Fruit fly (Drosophila melanogaster): ENCODE results near the gene Kdsr.

The Kdsr gene

dm6 chr3R:25277112-25277511 lies 14.8 kb upstream of the Kdsr start, which contains the start of gene CG10513:
TSS of gene CG10513 (minus strand) at chr3R:25277212.
- TF ChIP-seq CG15710 (tag; optimal IDR thresholded peaks at IDR 0.05) (no peak), CG32121 (GFP tag; IDR thresholded peaks at IDR 0.05) (no peak), CG4496 (GFP tag; IDR thresholded peaks at IDR 0.05) (no peak)

DNA sequence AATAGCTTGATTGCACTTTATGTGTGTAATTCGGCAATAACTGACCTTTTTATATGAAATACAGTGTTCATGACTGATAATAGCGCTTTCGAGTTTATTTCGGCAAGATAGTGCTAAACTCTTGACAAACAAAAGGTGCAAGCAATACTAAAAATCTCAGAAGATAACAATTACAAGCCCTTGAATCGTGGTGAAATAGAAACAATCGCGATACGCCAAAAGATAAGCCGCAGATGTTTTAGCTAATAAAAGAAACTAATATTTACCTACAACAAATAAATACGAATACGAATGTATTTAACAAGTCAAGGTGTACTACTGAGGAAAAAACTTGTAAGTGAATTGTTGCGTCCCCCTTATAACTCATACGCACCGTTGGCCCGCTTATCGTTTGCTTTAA lies 13.0 kb upstream of the Kdsr start:
- TF ChIP-seq CG32121 (GFP tag; IDR thresholded peaks at IDR 0.05) (no peak), fd96Ca (GFP tag; IDR thresholded peaks at IDR 0.05) (no peak), CG8301 (tag; optimal IDR thresholded peaks at IDR 0.05) (no peak), D1 (tag; optimal IDR thresholded peaks at IDR 0.05) (no peak), Ets98B (GFP tag; IDR thresholded peaks at IDR 0.05) (no peak), CG15710 (tag; optimal IDR thresholded peaks at IDR 0.05) (no peak), Pif1A (GFP tag; optimal IDR thresholded peaks at IDR 0.05) (no peak), CG34367 (tag; optimal IDR thresholded peaks at IDR 0.05) (no peak), CG4496 (GFP tag; IDR thresholded peaks at IDR 0.05) (no peak), CG12605 (GFP tag; IDR thresholded peaks at IDR 0.05) (no peak), CG10348 (GFP tag; IDR thresholded peaks at IDR 0.05) (no peak), CG17806 (tag; optimal IDR thresholded peaks at IDR 0.05) (no peak), Pif1B (GFP tag; optimal IDR thresholded peaks at IDR 0.05) (no peak), Snoo (tag; optimal IDR thresholded peaks at IDR 0.05) (no peak), EcR (GFP tag; optimal IDR thresholded peaks at IDR 0.05) (no peak), CG14655 (GFP tag; optimal IDR thresholded peaks at IDR 0.05) (no peak), rn (GFP tag; IDR thresholded peaks at IDR 0.05) (no peak), CG13204 (GFP tag; optimal IDR thresholded peaks at IDR 0.05) (no peak), gl (tag; optimal IDR thresholded peaks at IDR 0.05) (no peak)

DNA sequence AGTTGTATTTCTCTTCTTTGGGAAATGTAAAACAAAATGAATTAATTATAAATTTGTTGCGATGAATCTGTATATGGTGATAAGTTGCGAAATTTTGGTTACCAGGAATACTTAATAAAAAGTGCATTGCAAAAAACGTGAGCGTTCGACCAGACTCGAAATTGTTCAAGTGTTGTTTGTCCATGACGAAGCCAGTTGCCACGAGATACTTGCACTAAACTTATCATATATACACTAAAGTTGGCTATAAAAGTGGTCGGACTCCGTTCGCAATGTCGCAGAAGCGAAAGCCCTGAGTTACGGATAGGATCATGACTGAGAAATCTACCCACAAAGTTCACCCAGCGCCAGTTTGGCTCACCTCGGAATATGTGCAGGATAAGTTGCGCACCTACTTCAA lies 11.2 kb upstream of the Kdsr start, which contains the start of gene CG11878:
Gene CG11878 (plus strand): TSS at position 301 of the 400 bp plus-strand sequence.
- no peak for TF ChIP-seq CG15710 (tag; optimal IDR thresholded peaks at IDR 0.05)
- no peak for TF ChIP-seq CG17806 (tag; optimal IDR thresholded peaks at IDR 0.05)
- no peak for TF ChIP-seq CG13204 (GFP tag; optimal IDR thresholded peaks at IDR 0.05)
- TF ChIP-seq Ets98B (GFP tag; IDR thresholded peaks at IDR 0.05), result no peak
- no peak for TF ChIP-seq gl (tag; optimal IDR thresholded peaks at IDR 0.05)
- no peak for TF ChIP-seq CG8159 (tag; optimal IDR thresholded peaks at IDR 0.05)
- no peak for TF ChIP-seq D1 (tag; optimal IDR thresholded peaks at IDR 0.05)
- no peak for TF ChIP-seq fd96Ca (GFP tag; IDR thresholded peaks at IDR 0.05)
- no peak for TF ChIP-seq CG4496 (GFP tag; IDR thresholded peaks at IDR 0.05)
- TF ChIP-seq EcR (GFP tag; optimal IDR thresholded peaks at IDR 0.05), result no peak
- no peak for TF ChIP-seq CG34367 (tag; optimal IDR thresholded peaks at IDR 0.05)
- TF ChIP-seq Snoo (tag; optimal IDR thresholded peaks at IDR 0.05), result no peak
- no peak for TF ChIP-seq CG12605 (GFP tag; IDR thresholded peaks at IDR 0.05)
- no peak for TF ChIP-seq CG14655 (GFP tag; optimal IDR thresholded peaks at IDR 0.05)
- no peak for TF ChIP-seq CG10348 (GFP tag; IDR thresholded peaks at IDR 0.05)
- no peak for TF ChIP-seq CG32121 (GFP tag; IDR thresholded peaks at IDR 0.05)
- no peak for TF ChIP-seq CG8301 (tag; optimal IDR thresholded peaks at IDR 0.05)
- TF ChIP-seq Pif1B (GFP tag; optimal IDR thresholded peaks at IDR 0.05), result no peak

DNA sequence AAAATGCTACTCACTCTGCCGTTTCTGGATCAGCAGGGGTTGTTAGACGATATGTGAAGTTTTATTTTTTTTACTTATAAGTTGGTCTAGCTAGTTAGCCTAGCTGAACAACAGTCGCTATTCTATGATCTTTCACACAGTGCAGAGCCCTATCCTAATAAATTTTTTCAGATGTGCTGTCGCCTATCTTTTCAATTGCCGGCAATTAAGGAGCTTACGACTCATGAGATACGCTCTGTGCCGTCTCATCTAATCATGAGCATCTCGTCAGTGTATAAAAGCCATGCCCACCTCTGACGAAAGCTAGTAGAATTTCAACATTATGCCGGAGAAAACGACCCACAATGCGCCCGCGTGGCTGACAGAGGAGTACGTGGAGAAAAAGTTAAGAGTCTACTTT lies 7.6 kb upstream of the Kdsr start, which contains the start of the genes CG11889 and CG11891:
Gene CG11889 (plus strand): TSS at position 301 of the 400 bp plus-strand sequence.
Gene CG11891 (plus strand): TSS at position 301 of the 400 bp plus-strand sequence.
- TF ChIP-seq CG15710 (tag; optimal IDR thresholded peaks at IDR 0.05) (no peak), EcR (GFP tag; optimal IDR thresholded peaks at IDR 0.05) (no peak), CG8159 (tag; optimal IDR thresholded peaks at IDR 0.05) (no peak), CG32121 (GFP tag; IDR thresholded peaks at IDR 0.05) (no peak), Pif1B (GFP tag; optimal IDR thresholded peaks at IDR 0.05) (no peak), rn (GFP tag; IDR thresholded peaks at IDR 0.05) (no peak), Ets98B (GFP tag; IDR thresholded peaks at IDR 0.05) (no peak), CG8301 (tag; optimal IDR thresholded peaks at IDR 0.05) (no peak), Pif1A (GFP tag; optimal IDR thresholded peaks at IDR 0.05) (no peak), gl (tag; optimal IDR thresholded peaks at IDR 0.05) (no peak), CG13204 (GFP tag; optimal IDR thresholded peaks at IDR 0.05) (no peak), D1 (tag; optimal IDR thresholded peaks at IDR 0.05) (no peak), fd96Ca (GFP tag; IDR thresholded peaks at IDR 0.05) (no peak), CG4496 (GFP tag; IDR thresholded peaks at IDR 0.05) (no peak), CG34367 (tag; optimal IDR thresholded peaks at IDR 0.05) (no peak), CG9948 (tag; optimal IDR thresholded peaks at IDR 0.05) (no peak)

dm6 chr3R:25266751-25267150 lies 4.5 kb upstream of the Kdsr start:
- TF ChIP-seq Pif1B (GFP tag; optimal IDR thresholded peaks at IDR 0.05), result no peak
- TF ChIP-seq rn (GFP tag; IDR thresholded peaks at IDR 0.05), result no peak
- TF ChIP-seq gl (tag; optimal IDR thresholded peaks at IDR 0.05), result no peak
- no peak for TF ChIP-seq Ets98B (GFP tag; IDR thresholded peaks at IDR 0.05)
- TF ChIP-seq CG14655 (GFP tag; optimal IDR thresholded peaks at IDR 0.05), result no peak
- no peak for TF ChIP-seq CG8301 (tag; optimal IDR thresholded peaks at IDR 0.05)
- no peak for TF ChIP-seq CG8159 (tag; optimal IDR thresholded peaks at IDR 0.05)
- TF ChIP-seq CG15710 (tag; optimal IDR thresholded peaks at IDR 0.05), result no peak
- no peak for TF ChIP-seq fd96Ca (GFP tag; IDR thresholded peaks at IDR 0.05)

DNA sequence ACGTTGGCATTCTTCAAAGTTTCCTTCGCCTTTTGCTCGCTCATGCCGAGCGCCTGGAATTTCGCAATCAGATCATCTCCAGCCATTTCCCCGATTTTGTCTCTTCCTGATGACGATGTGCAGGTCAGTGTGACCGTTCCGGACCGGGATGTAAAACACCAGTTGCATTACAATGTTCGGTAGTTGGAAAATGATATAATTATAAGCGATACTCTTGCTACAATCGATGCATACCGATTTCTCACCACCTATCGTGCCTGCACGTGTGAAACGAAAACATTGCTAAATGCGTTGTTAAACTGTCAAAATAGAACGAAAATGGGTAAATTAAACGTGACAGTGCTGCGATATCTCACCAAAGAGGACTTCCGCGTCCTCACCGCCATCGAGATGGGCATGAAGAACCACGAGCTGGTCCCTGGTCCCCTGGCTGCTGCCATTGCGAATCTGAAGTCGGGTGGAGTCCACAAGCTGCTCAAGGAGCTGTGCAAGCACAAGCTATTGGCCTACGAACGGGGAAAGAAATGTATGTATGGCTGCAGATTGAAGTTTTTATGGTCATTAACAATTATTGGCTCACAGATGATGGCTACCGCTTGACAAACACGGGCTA lies 3.4 kb upstream of the Kdsr start, which contains the start of the genes GlnRS and RIOK2:
Gene GlnRS (minus strand): TSS at position 133 of the 613 bp plus-strand sequence.
Gene RIOK2 (plus strand): TSS at position 256 of the 613 bp plus-strand sequence.
- TF ChIP-seq Ets98B (GFP tag; IDR thresholded peaks at IDR 0.05), result no peak
- peak; percentile 51; the same call in 1 of the 2 replicates for TF ChIP-seq CG12605 (GFP tag; IDR thresholded peaks at IDR 0.05)
- TF ChIP-seq Pif1B (GFP tag; optimal IDR thresholded peaks at IDR 0.05), result no peak
- no peak for TF ChIP-seq Pif1A (GFP tag; optimal IDR thresholded peaks at IDR 0.05)
- TF ChIP-seq CG15710 (tag; optimal IDR thresholded peaks at IDR 0.05), result no peak
- no peak for TF ChIP-seq gl (tag; optimal IDR thresholded peaks at IDR 0.05)
